Worm (Caenorhabditis elegans) whole organism, L1 larva: ENCODE results near the gene ZC239.21.
"Not testable (repeated sequence)": the region's sequence is repeated elsewhere in the genome, so short reads cannot be mapped to it uniquely, and the experiment has no call there.

Experiments used
- C34B4.2 ChIP-seq: sonication (generic microtip); optimal IDR thresholded peaks from 2 replicates; lab custom pipeline; 2017; ENCODE audit warnings: mild to moderate bottlenecking, missing genetic modification characterization, missing compliant biosample characterization
- blmp-1 ChIP-seq: fragments of 150-350 bp; optimal IDR thresholded peaks from 2 replicates; lab custom pipeline; 2014; ENCODE audit warnings: missing biosample characterization, missing genetic modification characterization
- ces-1 ChIP-seq: fragments of 150-350 bp; optimal IDR thresholded peaks from 2 replicates; lab custom pipeline; 2014; ENCODE audit warnings: missing biosample characterization, missing genetic modification reagents, missing genetic modification characterization
- ets-5 ChIP-seq: fragments of 200-800 bp; sonication (Bioruptor generic); IDR thresholded peaks from 2 replicates; pipeline ENCODE4 v1.3.6; 2022; ENCODE audit warnings: missing genetic modification characterization, missing compliant biosample characterization
- fkh-4 ChIP-seq: sonication (generic microtip); optimal IDR thresholded peaks from 2 replicates; lab custom pipeline; 2016; ENCODE audit warnings: missing compliant biosample characterization, missing genetic modification characterization, borderline replicate concordance
- mdl-1 ChIP-seq, 2 experiments: fragments of 150-350 bp; optimal IDR thresholded peaks; 2 replicates each; lab custom pipeline; 2014 to 2017; ENCODE audit warnings: missing biosample characterization in 2 of 2, missing genetic modification characterization in 2 of 2, inconsistent platforms in 1 of 2
- nhr-11 ChIP-seq: fragments of 150-350 bp; optimal IDR thresholded peaks from 2 replicates; lab custom pipeline; 2014; ENCODE audit warnings: missing biosample characterization, missing genetic modification characterization
- pqm-1 ChIP-seq: sonication (generic microtip); optimal IDR thresholded peaks from 3 replicates; lab custom pipeline; 2017; ENCODE audit warnings: missing biosample characterization, missing genetic modification characterization
- sptf-1 ChIP-seq: fragments of 150-350 bp; optimal IDR thresholded peaks from 2 replicates; lab custom pipeline; 2014; ENCODE audit warnings: missing biosample characterization, missing genetic modification characterization
- unc-130 ChIP-seq: fragments of 150-350 bp; optimal IDR thresholded peaks from 2 replicates; lab custom pipeline; 2017; ENCODE audit warnings: missing biosample characterization, missing genetic modification characterization, inconsistent platforms

DNA sequence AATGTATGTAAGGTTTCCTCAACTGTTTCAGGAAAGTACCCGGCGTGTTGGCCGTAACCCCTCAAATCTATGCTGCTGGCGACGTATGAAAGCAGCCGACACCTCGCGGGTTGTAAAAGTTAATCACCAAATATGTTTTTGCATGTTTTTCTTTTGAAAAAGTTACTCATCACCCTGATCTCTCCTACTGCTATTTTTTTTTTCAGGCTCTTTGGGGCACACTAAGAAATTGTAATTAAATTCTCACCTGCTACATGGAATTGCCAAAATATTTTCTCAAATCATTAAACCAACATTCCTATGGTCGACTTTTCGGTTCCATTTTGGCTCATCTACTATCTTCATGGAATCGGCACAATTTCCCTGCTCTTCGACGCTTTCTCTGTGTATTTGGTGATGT lies 21.9 kb upstream of the ZC239.21 start, which contains the start of gene sri-78:
- not testable (repeated sequence) for TF ChIP-seq fkh-4; pqm-1 (tag; lab: Kevin White, UChicago); ces-1 (GFP tag; lab: Kevin White, UChicago); C34B4.2 (tag; lab: Kevin White, UChicago); sptf-1; blmp-1 (tag; lab: Kevin White, UChicago); ets-5 (GFP tag; lab: Robert Waterston, UW); nhr-11 (tag; lab: Kevin White, UChicago); unc-130; mdl-1 (tag; optimal IDR thresholded peaks at IDR 0.05; lab: Kevin White, UChicago)
